Worm (Caenorhabditis elegans) whole organism, midembryonic: ENCODE results near the gene ptr-15.

Experiments used
- T22C8.4 ChIP-seq: fragments of 200-800 bp; sonication (Bioruptor generic); IDR thresholded peaks from 2 replicates; pipeline ENCODE4 v1.3.6; 2022; ENCODE audit warnings: missing genetic modification characterization, missing compliant biosample characterization
- flt-1 ChIP-seq: fragments of 200-800 bp; sonication (Bioruptor generic); IDR thresholded peaks from 2 replicates; pipeline ENCODE4 v1.3.6; 2022; ENCODE audit warnings: missing genetic modification characterization, missing compliant biosample characterization

- no peak for TF ChIP-seq T22C8.4
- TF ChIP-seq flt-1, result no peak
These were observed 13.0 kb upstream of the ptr-15 start, which contains the start of gene nhr-161 for ce11 chrV:6982813-6983212.
